Fruit fly (Drosophila melanogaster): Measurements from ENCODE around the gene CHOp24.

dm6 chrX:4573971-4574370 is 33.3 kb downstream of the CHOp24 start:
- no peak for TF ChIP-seq OdsH (GFP tag; optimal IDR thresholded peaks at IDR 0.05)
- TF ChIP-seq pan (optimal IDR thresholded peaks at IDR 0.05): no peak
- TF ChIP-seq dl (GFP tag; optimal IDR thresholded peaks at IDR 0.05; ENCODE audit: insufficient read depth in 1 of 2, partially characterized antibody in 2 of 2): no peak
- no peak for TF ChIP-seq Jra (GFP tag; optimal IDR thresholded peaks at IDR 0.05)
- no peak for TF ChIP-seq Abd-B (GFP tag; optimal IDR thresholded peaks at IDR 0.05)
- no peak for TF ChIP-seq psq (GFP tag; optimal IDR thresholded peaks at IDR 0.05)
- no peak for TF ChIP-seq CG32264 (GFP tag; optimal IDR thresholded peaks at IDR 0.05)
- TF ChIP-seq woc (GFP tag; optimal IDR thresholded peaks at IDR 0.05): no peak
- TF ChIP-seq Sp1 (GFP tag; optimal IDR thresholded peaks at IDR 0.05): no peak
